Worm (Caenorhabditis elegans): ENCODE results near the gene rpl-35.

ce11 chrIII:7893224-7893623 lies 38.3 kb downstream of the rpl-35 start:
- TF ChIP-seq rnt-1 (tag; optimal IDR thresholded peaks at IDR 0.05) (no peak), blmp-1 (tag; optimal IDR thresholded peaks at IDR 0.05) (no peak), lsy-2 (tag; optimal IDR thresholded peaks at IDR 0.05) (no peak), skn-1 (tag; optimal IDR thresholded peaks at IDR 0.05) (no peak), lin-15B (tag; optimal IDR thresholded peaks at IDR 0.05) (no peak), nhr-19 (GFP tag; conservative IDR thresholded peaks at IDR 0.05) (no peak), ceh-8 (GFP tag; optimal IDR thresholded peaks at IDR 0.05) (no peak), dpl-1 (GFP tag; optimal IDR thresholded peaks at IDR 0.05) (no peak), Y116A8C.19 (tag; optimal IDR thresholded peaks at IDR 0.05; ENCODE audit: borderline replicate concordance) (no peak)

Measured in whole organism, L1 larva.